Worm (Caenorhabditis elegans) whole organism, L1 larva: ENCODE measurements around the gene W02B12.11.

Experiments used
- C04F5.9 ChIP-seq: sonication (generic microtip); optimal IDR thresholded peaks from 2 replicates; lab custom pipeline; 2016; ENCODE audit warnings: missing genetic modification characterization, missing compliant biosample characterization
- C16A3.4 ChIP-seq: fragments of 150-350 bp; optimal IDR thresholded peaks from 2 replicates; lab custom pipeline; 2014; ENCODE audit warnings: missing biosample characterization, missing genetic modification characterization
- F16B12.6 ChIP-seq: fragments of 150-350 bp; optimal IDR thresholded peaks from 2 replicates; lab custom pipeline; 2014; ENCODE audit warnings: missing biosample characterization, missing genetic modification characterization
- aha-1 ChIP-seq: fragments of 150-350 bp; optimal IDR thresholded peaks from 2 replicates; lab custom pipeline; 2014; ENCODE audit warnings: missing biosample characterization, missing genetic modification characterization
- aly-2 ChIP-seq: fragments of 150-350 bp; optimal IDR thresholded peaks from 2 replicates; lab custom pipeline; 2014; ENCODE audit warnings: missing biosample characterization, missing genetic modification characterization
- ama-1 ChIP-seq: fragments of 150-350 bp; optimal IDR thresholded peaks from 2 replicates; lab custom pipeline; 2014
- blmp-1 ChIP-seq: fragments of 150-350 bp; optimal IDR thresholded peaks from 2 replicates; lab custom pipeline; 2014; ENCODE audit warnings: missing biosample characterization, missing genetic modification characterization
- ceh-82 ChIP-seq, 3 experiments: fragments of 150-350 bp in 1 of 3; sonication (generic microtip) in 2 of 3; optimal IDR thresholded peaks; 2 replicates each; lab custom pipeline; 2014 to 2017; ENCODE audit warnings: missing biosample characterization in 3 of 3, missing genetic modification characterization in 3 of 3
- ceh-88 ChIP-seq: fragments of 200-800 bp; sonication (Bioruptor generic); IDR thresholded peaks from 2 replicates; pipeline ENCODE4 v1.3.6; 2022; ENCODE audit warnings: missing genetic modification characterization, missing compliant biosample characterization
- dpl-1 ChIP-seq, 3 experiments: fragments of 150-350 bp in 2 of 3; sonication (generic microtip) in 1 of 3; optimal IDR thresholded peaks; 2 replicates each; lab custom pipeline; 2014 to 2017; ENCODE audit warnings: missing biosample characterization in 3 of 3, missing genetic modification characterization in 3 of 3, missing genetic modification reagents in 3 of 3
- efl-1 ChIP-seq, 4 experiments: fragments of 150-350 bp; optimal IDR thresholded peaks in 3 of 4; peaks in 1 of 4; 1 replicate in 1 of 4; 2 replicates in 3 of 4; lab custom pipeline; 2014; ENCODE audit warnings: missing biosample characterization in 2 of 4, missing genetic modification characterization in 2 of 4, missing genetic modification reagents in 2 of 4
- efl-3 ChIP-seq: fragments of 200-800 bp; sonication (Bioruptor generic); optimal IDR thresholded peaks from 2 replicates; lab custom pipeline; 2018; ENCODE audit warnings: mild to moderate bottlenecking, missing genetic modification characterization, missing compliant biosample characterization
- egl-13 ChIP-seq: sonication (generic microtip); optimal IDR thresholded peaks from 2 replicates; lab custom pipeline; 2016; ENCODE audit warnings: missing genotype, missing genetic modification reagents, missing genetic modification characterization, missing compliant biosample characterization
- elt-2 ChIP-seq: sonication (generic microtip); optimal IDR thresholded peaks from 2 replicates; lab custom pipeline; 2016; ENCODE audit warnings: missing genetic modification characterization, mild to moderate bottlenecking, inconsistent platforms, missing compliant biosample characterization, missing genetic modification reagents
- fkh-4 ChIP-seq: sonication (generic microtip); optimal IDR thresholded peaks from 2 replicates; lab custom pipeline; 2016; ENCODE audit warnings: missing compliant biosample characterization, missing genetic modification characterization, borderline replicate concordance
- fkh-8 ChIP-seq: sonication (generic microtip); optimal IDR thresholded peaks from 2 replicates; lab custom pipeline; 2016; ENCODE audit warnings: mild to moderate bottlenecking, missing genetic modification characterization, missing compliant biosample characterization
- fos-1 ChIP-seq: fragments of 150-350 bp; optimal IDR thresholded peaks from 2 replicates; lab custom pipeline; 2014; ENCODE audit warnings: missing biosample characterization, missing genetic modification characterization
- grh-1 ChIP-seq: fragments of 200-800 bp; sonication (Bioruptor generic); IDR thresholded peaks from 2 replicates; pipeline ENCODE4 v1.3.6; 2022; ENCODE audit warnings: missing genetic modification reagents, missing genetic modification characterization, missing compliant biosample characterization
- hlh-17 ChIP-seq: fragments of 200-800 bp; sonication (Bioruptor generic); optimal IDR thresholded peaks from 2 replicates; lab custom pipeline; 2018; ENCODE audit warnings: missing genetic modification characterization, mild to moderate bottlenecking, missing compliant biosample characterization, moderate library complexity, borderline replicate concordance
- hlh-4 ChIP-seq: sonication (generic microtip); optimal IDR thresholded peaks from 2 replicates; lab custom pipeline; 2016; ENCODE audit warnings: mild to moderate bottlenecking, missing genetic modification characterization, missing compliant biosample characterization
- isw-1 ChIP-seq: fragments of 200-800 bp; sonication (Bioruptor generic); IDR thresholded peaks from 2 replicates; pipeline ENCODE4 v1.3.6; 2022; ENCODE audit warnings: missing genetic modification characterization, missing compliant biosample characterization
- lin-14 ChIP-seq: fragments of 200-800 bp; sonication (Bioruptor generic); optimal IDR thresholded peaks from 2 replicates; lab custom pipeline; 2018; ENCODE audit warnings: mild to moderate bottlenecking, missing genetic modification characterization, moderate library complexity, missing compliant biosample characterization
- lin-35 ChIP-seq, 2 experiments: fragments of 150-350 bp; optimal IDR thresholded peaks; 2 replicates each; lab custom pipeline; 2014; ENCODE audit warnings: missing biosample characterization in 2 of 2, missing genetic modification characterization in 2 of 2, missing genetic modification reagents in 2 of 2
- lin-39 ChIP-seq: fragments of 150-350 bp; optimal IDR thresholded peaks from 2 replicates; lab custom pipeline; 2014; ENCODE audit warnings: missing biosample characterization, missing genetic modification reagents, missing genetic modification characterization
- lsy-2 ChIP-seq, 2 experiments: fragments of 150-350 bp; optimal IDR thresholded peaks; 2 replicates each; lab custom pipeline; 2014; ENCODE audit warnings: missing biosample characterization in 2 of 2, missing genetic modification characterization in 2 of 2
- mdl-1 ChIP-seq, 2 experiments: fragments of 150-350 bp; optimal IDR thresholded peaks; 2 replicates each; lab custom pipeline; 2014 to 2017; ENCODE audit warnings: missing biosample characterization in 2 of 2, missing genetic modification characterization in 2 of 2, inconsistent platforms in 1 of 2
- mef-2 ChIP-seq: fragments of 150-350 bp; optimal IDR thresholded peaks from 2 replicates; lab custom pipeline; 2014; ENCODE audit warnings: missing biosample characterization, missing genetic modification characterization
- mep-1 ChIP-seq: fragments of 150-350 bp; optimal IDR thresholded peaks from 2 replicates; lab custom pipeline; 2014; ENCODE audit warnings: missing biosample characterization, missing genetic modification characterization
- nhr-19 ChIP-seq: fragments of 200-800 bp; sonication (Bioruptor generic); conservative IDR thresholded peaks from 2 replicates; pipeline ENCODE4 v1.3.6; 2022; ENCODE audit warnings: missing genetic modification characterization, missing compliant biosample characterization
- nhr-47 ChIP-seq: sonication (generic microtip); optimal IDR thresholded peaks from 2 replicates; lab custom pipeline; 2016; ENCODE audit warnings: mild to moderate bottlenecking, missing genetic modification characterization, moderate library complexity, missing compliant biosample characterization
- nhr-71 ChIP-seq: sonication (generic microtip); optimal IDR thresholded peaks from 2 replicates; lab custom pipeline; 2016; ENCODE audit warnings: mild to moderate bottlenecking, missing genetic modification characterization, moderate library complexity, missing compliant biosample characterization
- nhr-85 ChIP-seq: sonication (generic microtip); peaks from one replicate; lab custom pipeline; 2016; ENCODE audit warnings: missing genetic modification characterization, inconsistent platforms, missing compliant biosample characterization
- skn-1 ChIP-seq: fragments of 150-350 bp; optimal IDR thresholded peaks from 2 replicates; lab custom pipeline; 2014; ENCODE audit warnings: missing biosample characterization, missing genetic modification characterization
- snpc-4 ChIP-seq: fragments of 150-350 bp; optimal IDR thresholded peaks from 2 replicates; lab custom pipeline; 2014; ENCODE audit warnings: missing biosample characterization, missing genetic modification characterization
- snu-23 ChIP-seq: sonication (generic microtip); optimal IDR thresholded peaks from 2 replicates; lab custom pipeline; 2016; ENCODE audit warnings: missing genetic modification characterization, missing compliant biosample characterization
- sptf-1 ChIP-seq: fragments of 150-350 bp; optimal IDR thresholded peaks from 2 replicates; lab custom pipeline; 2014; ENCODE audit warnings: missing biosample characterization, missing genetic modification characterization
- swsn-7 ChIP-seq: sonication (generic microtip); optimal IDR thresholded peaks from 2 replicates; lab custom pipeline; 2016; ENCODE audit warnings: missing genetic modification characterization, missing compliant biosample characterization
- tlp-1 ChIP-seq: fragments of 150-350 bp; optimal IDR thresholded peaks from 2 replicates; lab custom pipeline; 2014; ENCODE audit warnings: missing biosample characterization, missing genetic modification characterization
- unc-130 ChIP-seq: fragments of 150-350 bp; optimal IDR thresholded peaks from 2 replicates; lab custom pipeline; 2017; ENCODE audit warnings: missing biosample characterization, missing genetic modification characterization, inconsistent platforms
- unc-30 ChIP-seq: sonication (generic microtip); optimal IDR thresholded peaks from 2 replicates; lab custom pipeline; 2017; ENCODE audit warnings: missing biosample characterization, missing genetic modification characterization
- unc-86 ChIP-seq: sonication (generic microtip); optimal IDR thresholded peaks from 2 replicates; lab custom pipeline; 2016; ENCODE audit warnings: missing genetic modification characterization, missing compliant biosample characterization
- xbp-1 ChIP-seq: sonication (generic microtip); optimal IDR thresholded peaks from 2 replicates; lab custom pipeline; 2016; ENCODE audit warnings: missing genetic modification characterization, missing compliant biosample characterization
- zag-1 ChIP-seq: fragments of 150-350 bp; optimal IDR thresholded peaks from 2 replicates; lab custom pipeline; 2014; ENCODE audit warnings: missing biosample characterization, missing genetic modification characterization
- zip-4 ChIP-seq: fragments of 200-800 bp; sonication (Bioruptor generic); optimal IDR thresholded peaks from 2 replicates; lab custom pipeline; 2018; ENCODE audit warnings: mild to moderate bottlenecking, missing genetic modification characterization, moderate library complexity, missing compliant biosample characterization
- ztf-11 ChIP-seq, 2 experiments: sonication (generic microtip); optimal IDR thresholded peaks; 2 replicates each; lab custom pipeline; 2016 to 2017; ENCODE audit warnings: missing genetic modification characterization in 2 of 2, missing biosample characterization in 1 of 2, missing compliant biosample characterization in 1 of 2

Gene W02B12.11

ce11 chrII:11492843-11493242 is 19.2 kb downstream of the W02B12.11 start, which contains the start of gene hacl-1 (continued):
- TF ChIP-seq unc-30 (tag; lab: Kevin White, UChicago) (no peak), snu-23 (GFP tag; lab: Kevin White, UChicago) (peak; percentile 30), hlh-4 (no peak), fos-1 (no peak), swsn-7 (tag; lab: Kevin White, UChicago) (no peak), skn-1 (tag; lab: Kevin White, UChicago) (peak; percentile 31), egl-13 (tag; lab: Kevin White, UChicago) (no peak), unc-130 (tag; lab: Kevin White, UChicago) (no peak), dpl-1 (GFP tag; optimal IDR thresholded peaks at IDR 0.05; lab: Kevin White, UChicago) (peak in 1 of 3 experiments; percentile 9), hlh-17 (GFP tag; lab: Kevin White, UChicago) (no peak), mef-2 (no peak), isw-1 (GFP tag; lab: Robert Waterston, UW) (no peak), xbp-1 (tag; lab: Kevin White, UChicago) (peak; percentile 11), lsy-2 (tag; optimal IDR thresholded peaks at IDR 0.05; lab: Kevin White, UChicago) (peak; percentile 29 to 40), lin-39 (tag; lab: Kevin White, UChicago) (no peak), elt-2 (no peak), efl-1 (optimal IDR thresholded peaks at IDR 0.05; lab: Kevin White, UChicago) (no peak), efl-1 (GFP tag; optimal IDR thresholded peaks at IDR 0.05 in 1 of 2; lab: Kevin White, UChicago) (peak in 1 of 2 experiments; percentile 91), lin-35 (GFP tag; optimal IDR thresholded peaks at IDR 0.05; lab: Kevin White, UChicago) (peak in 1 of 2 experiments; percentile 36), fkh-8 (tag; lab: Kevin White, UChicago) (peak; percentile 76), nhr-85 (tag; lab: Kevin White, UChicago) (peak; percentile 87), tlp-1 (tag; lab: Kevin White, UChicago) (no peak), unc-86 (no peak), fkh-4 (no peak), sptf-1 (no peak), C16A3.4 (tag; lab: Kevin White, UChicago) (no peak)

ce11 chrII:11495307-11495706 is 21.6 kb downstream of the W02B12.11 start, which contains the start of the genes ooc-3 and B0334.4:
Gene ooc-3 (minus strand): TSS chrII:11495321.
Gene B0334.4 (plus strand): TSS chrII:11495692.
- TF ChIP-seq nhr-19 (GFP tag; lab: Robert Waterston, UW) = no peak
- peak; percentile 27 for TF ChIP-seq nhr-71 (tag; lab: Kevin White, UChicago)
- no peak for TF ChIP-seq C04F5.9 (tag; lab: Kevin White, UChicago)
- TF ChIP-seq ceh-88 (GFP tag; lab: Robert Waterston, UW) = no peak
- no peak for TF ChIP-seq efl-3 (GFP tag; lab: Kevin White, UChicago)
- TF ChIP-seq F16B12.6 = peak; percentile 81
- peak; percentile 16 for TF ChIP-seq C16A3.4 (tag; lab: Kevin White, UChicago)
- peak; percentile 32 for TF ChIP-seq nhr-47 (tag; lab: Kevin White, UChicago)
- peak; percentile 44 to 60 for TF ChIP-seq lin-35 (GFP tag; optimal IDR thresholded peaks at IDR 0.05; lab: Kevin White, UChicago)
- peak; percentile 80 to 97 for TF ChIP-seq lsy-2 (tag; optimal IDR thresholded peaks at IDR 0.05; lab: Kevin White, UChicago)
- TF ChIP-seq efl-1 (optimal IDR thresholded peaks at IDR 0.05; lab: Kevin White, UChicago) = peak; percentile 38 to 58
- peak; percentile 56 to 85 for TF ChIP-seq efl-1 (GFP tag; optimal IDR thresholded peaks at IDR 0.05 in 1 of 2; lab: Kevin White, UChicago)
- TF ChIP-seq lin-14 (GFP tag; lab: Kevin White, UChicago) = peak; percentile 22
- TF ChIP-seq mdl-1 (tag; optimal IDR thresholded peaks at IDR 0.05; lab: Kevin White, UChicago) = no peak
- TF ChIP-seq snpc-4 (tag; lab: Kevin White, UChicago) = no peak
- TF ChIP-seq ceh-82 (tag; optimal IDR thresholded peaks at IDR 0.05; lab: Kevin White, UChicago) = peak in 2 of 3 experiments; percentile 18 to 48
- no peak for TF ChIP-seq ztf-11 (tag; optimal IDR thresholded peaks at IDR 0.05; lab: Kevin White, UChicago)
- TF ChIP-seq aha-1 (tag; lab: Kevin White, UChicago) = no peak
- TF ChIP-seq mef-2 = no peak
- peak; percentile 6 for TF ChIP-seq blmp-1 (tag; lab: Kevin White, UChicago)
- TF ChIP-seq skn-1 (tag; lab: Kevin White, UChicago) = peak; percentile 47
- no peak for TF ChIP-seq grh-1 (GFP tag; lab: Robert Waterston, UW)
- peak; percentile 16 for TF ChIP-seq aly-2 (tag; lab: Kevin White, UChicago)
- TF ChIP-seq snu-23 (GFP tag; lab: Kevin White, UChicago) = peak; percentile 45
- peak; percentile 29 for TF ChIP-seq mep-1
- TF ChIP-seq dpl-1 (GFP tag; optimal IDR thresholded peaks at IDR 0.05; lab: Kevin White, UChicago) = peak; percentile 14 to 67 (median 34)
- peak; percentile 32 for TF ChIP-seq zip-4
- no peak for TF ChIP-seq lin-39 (tag; lab: Kevin White, UChicago)
- no peak for TF ChIP-seq zag-1
- TF ChIP-seq ama-1 (lab: Kevin White, UChicago) = no peak
